Worm (Caenorhabditis elegans) whole organism, mixed stage, embryonic: Measurements from ENCODE around the gene W07B8.4.
A peak's percentile ranks its signal among the peaks of the same experiment; 100 is the strongest.

Source experiments
- bed-3 ChIP-seq: fragments of 200-800 bp; sonication (Bioruptor generic); optimal IDR thresholded peaks from 3 replicates; lab custom pipeline; 2018; ENCODE audit warnings: mild to moderate bottlenecking, missing genetic modification characterization, moderate library complexity, missing compliant biosample characterization
- blmp-1 ChIP-seq: fragments of 150-350 bp; optimal IDR thresholded peaks from 2 replicates; lab custom pipeline; 2014; ENCODE audit warnings: missing biosample characterization, missing genetic modification characterization
- ceh-39 ChIP-seq: fragments of 150-350 bp; optimal IDR thresholded peaks from 2 replicates; lab custom pipeline; 2014; ENCODE audit warnings: missing biosample characterization, missing genetic modification characterization
- ceh-83 ChIP-seq: fragments of 200-800 bp; sonication (Bioruptor generic); optimal IDR thresholded peaks from 2 replicates; lab custom pipeline; 2018; ENCODE audit warnings: mild to moderate bottlenecking, missing genetic modification characterization, missing compliant biosample characterization
- ces-1 ChIP-seq: fragments of 150-350 bp; optimal IDR thresholded peaks from 2 replicates; lab custom pipeline; 2014; ENCODE audit warnings: missing biosample characterization, missing genetic modification reagents, missing genetic modification characterization
- cnd-1 ChIP-seq: fragments of 200-800 bp; sonication (Bioruptor generic); optimal IDR thresholded peaks from 2 replicates; lab custom pipeline; 2018; ENCODE audit warnings: mild to moderate bottlenecking, missing genetic modification characterization, missing compliant biosample characterization
- elt-1 ChIP-seq: sonication (generic microtip); optimal IDR thresholded peaks from 2 replicates; lab custom pipeline; 2017; ENCODE audit warnings: missing genetic modification characterization, mild to moderate bottlenecking, missing compliant biosample characterization, antibody characterized with exemption, moderate library complexity, borderline replicate concordance; ENCODE audit not compliant: insufficient read depth
- elt-3 ChIP-seq: fragments of 150-350 bp; optimal IDR thresholded peaks from 2 replicates; lab custom pipeline; 2014; ENCODE audit warnings: missing biosample characterization, missing genetic modification characterization
- flh-1 ChIP-seq: fragments of 200-800 bp; sonication (Bioruptor generic); optimal IDR thresholded peaks from 2 replicates; lab custom pipeline; 2018; ENCODE audit warnings: mild to moderate bottlenecking, missing genetic modification characterization, moderate library complexity, missing compliant biosample characterization
- ham-2 ChIP-seq: fragments of 200-800 bp; sonication (Bioruptor generic); optimal IDR thresholded peaks from 2 replicates; lab custom pipeline; 2018; ENCODE audit warnings: mild to moderate bottlenecking, missing genetic modification characterization, missing compliant biosample characterization
- hlh-1 ChIP-seq: fragments of 150-350 bp; optimal IDR thresholded peaks from 2 replicates; lab custom pipeline; 2014; ENCODE audit warnings: missing biosample characterization, missing genetic modification reagents, missing genetic modification characterization
- lin-13 ChIP-seq: fragments of 150-350 bp; optimal IDR thresholded peaks from 2 replicates; lab custom pipeline; 2014; ENCODE audit warnings: missing biosample characterization, missing genetic modification characterization
- lin-32 ChIP-seq: fragments of 200-800 bp; sonication (Bioruptor generic); optimal IDR thresholded peaks from 2 replicates; lab custom pipeline; 2018; ENCODE audit warnings: mild to moderate bottlenecking, missing genetic modification characterization, missing compliant biosample characterization
- lsy-2 ChIP-seq: fragments of 150-350 bp; optimal IDR thresholded peaks from 2 replicates; lab custom pipeline; 2014; ENCODE audit warnings: missing biosample characterization, missing genetic modification characterization
- mab-5 ChIP-seq: fragments of 150-350 bp; optimal IDR thresholded peaks from 2 replicates; lab custom pipeline; 2014; ENCODE audit warnings: missing biosample characterization, missing genetic modification characterization
- mep-1 ChIP-seq: fragments of 150-350 bp; optimal IDR thresholded peaks from 2 replicates; lab custom pipeline; 2017; ENCODE audit warnings: missing biosample characterization, missing genetic modification reagents, missing genetic modification characterization, inconsistent platforms
- mls-2 ChIP-seq: sonication (generic microtip); optimal IDR thresholded peaks from 2 replicates; lab custom pipeline; 2016; ENCODE audit warnings: mild to moderate bottlenecking, missing genetic modification characterization, moderate library complexity, missing compliant biosample characterization
- nhr-12 ChIP-seq: fragments of 150-350 bp; optimal IDR thresholded peaks from 2 replicates; lab custom pipeline; 2014; ENCODE audit warnings: missing biosample characterization, missing genetic modification characterization
- nhr-237 ChIP-seq: fragments of 150-350 bp; optimal IDR thresholded peaks from 2 replicates; lab custom pipeline; 2014; ENCODE audit warnings: missing biosample characterization, missing genetic modification characterization
- nhr-28 ChIP-seq: fragments of 150-350 bp; optimal IDR thresholded peaks from 2 replicates; lab custom pipeline; 2014; ENCODE audit warnings: missing biosample characterization, missing genetic modification characterization
- nhr-76 ChIP-seq: sonication (generic microtip); optimal IDR thresholded peaks from 2 replicates; lab custom pipeline; 2017; ENCODE audit warnings: missing biosample characterization, missing genetic modification characterization
- pha-4 ChIP-seq: fragments of 150-350 bp; optimal IDR thresholded peaks from 2 replicates; lab custom pipeline; 2018; ENCODE audit warnings: missing biosample characterization, missing genetic modification reagents, missing genetic modification characterization
- sem-2 ChIP-seq: fragments of 200-800 bp; sonication (Bioruptor generic); optimal IDR thresholded peaks from 2 replicates; lab custom pipeline; 2018; ENCODE audit warnings: mild to moderate bottlenecking, missing genetic modification characterization, missing compliant biosample characterization
- snpc-4 ChIP-seq: fragments of 150-350 bp; optimal IDR thresholded peaks from 2 replicates; lab custom pipeline; 2014; ENCODE audit warnings: missing biosample characterization, missing genetic modification characterization
- sptf-1 ChIP-seq: sonication (generic microtip); optimal IDR thresholded peaks from 2 replicates; lab custom pipeline; 2017; ENCODE audit warnings: mild to moderate bottlenecking, missing genetic modification characterization, moderate library complexity, missing compliant biosample characterization
- tbx-8 ChIP-seq: fragments of 200-800 bp; sonication (Bioruptor generic); optimal IDR thresholded peaks from 2 replicates; lab custom pipeline; 2018; ENCODE audit warnings: mild to moderate bottlenecking, missing genetic modification characterization, moderate library complexity, missing compliant biosample characterization
- unc-120 ChIP-seq: sonication (generic microtip); optimal IDR thresholded peaks from 2 replicates; lab custom pipeline; 2017; ENCODE audit warnings: missing genetic modification characterization, missing compliant biosample characterization; ENCODE audit not compliant: poor library complexity, severe bottlenecking
- unc-39 ChIP-seq: fragments of 150-350 bp; optimal IDR thresholded peaks from 2 replicates; lab custom pipeline; 2014; ENCODE audit warnings: missing biosample characterization, missing genetic modification characterization
- unc-62 ChIP-seq: fragments of 150-350 bp; optimal IDR thresholded peaks from 2 replicates; lab custom pipeline; 2014; ENCODE audit warnings: missing biosample characterization, missing genetic modification reagents, missing genetic modification characterization
- zip-8 ChIP-seq: fragments of 150-350 bp; optimal IDR thresholded peaks from 2 replicates; lab custom pipeline; 2014; ENCODE audit warnings: missing biosample characterization, missing genetic modification characterization
- ztf-11 ChIP-seq: fragments of 150-350 bp; optimal IDR thresholded peaks from 2 replicates; lab custom pipeline; 2014; ENCODE audit warnings: missing biosample characterization, missing genetic modification characterization

Gene W07B8.4

ce11 chrV:1160716-1161115, 29.0 kb upstream of the W07B8.4 start:
- no peak for TF ChIP-seq hlh-1 (tag; lab: Kevin White, UChicago)
- no peak for TF ChIP-seq zip-8 (tag; lab: Kevin White, UChicago)
- TF ChIP-seq ces-1 (GFP tag; lab: Kevin White, UChicago): no peak
- TF ChIP-seq nhr-12: no peak
- no peak for TF ChIP-seq ceh-39 (tag; lab: Kevin White, UChicago)
- no peak for TF ChIP-seq unc-120 (tag; lab: Kevin White, UChicago)
- TF ChIP-seq ceh-83: no peak
- no peak for TF ChIP-seq unc-39 (tag; lab: Kevin White, UChicago)

- TF ChIP-seq zip-8 (tag; lab: Kevin White, UChicago): no peak
- TF ChIP-seq nhr-12: no peak
- no peak for TF ChIP-seq blmp-1
- TF ChIP-seq nhr-76 (tag; lab: Kevin White, UChicago): no peak
- TF ChIP-seq mls-2 (tag; lab: Kevin White, UChicago): no peak
- TF ChIP-seq lin-32 (GFP tag; lab: Kevin White, UChicago): no peak
- no peak for TF ChIP-seq ham-2 (GFP tag; lab: Kevin White, UChicago)
- TF ChIP-seq sptf-1 (tag; lab: Kevin White, UChicago): no peak
- no peak for TF ChIP-seq lsy-2 (tag; lab: Kevin White, UChicago)
- no peak for TF ChIP-seq bed-3 (GFP tag; lab: Kevin White, UChicago)
- TF ChIP-seq mab-5 (tag; lab: Kevin White, UChicago): no peak
- TF ChIP-seq snpc-4: no peak
- no peak for TF ChIP-seq flh-1 (GFP tag; lab: Kevin White, UChicago)
- no peak for TF ChIP-seq unc-62
- no peak for TF ChIP-seq hlh-1 (tag; lab: Kevin White, UChicago)
- TF ChIP-seq ceh-83: no peak
- TF ChIP-seq unc-120 (tag; lab: Kevin White, UChicago): no peak
- no peak for TF ChIP-seq elt-3 (tag; lab: Kevin White, UChicago)
Measured at ce11 chrV:1158247-1158646, 26.5 kb upstream of the W07B8.4 start.

ce11 chrV:1157443-1157842, 25.7 kb upstream of the W07B8.4 start:
- TF ChIP-seq elt-3 (tag; lab: Kevin White, UChicago) (no peak), nhr-28 (tag; lab: Kevin White, UChicago) (no peak), nhr-12 (no peak), pha-4 (no peak), bed-3 (GFP tag; lab: Kevin White, UChicago) (no peak), ztf-11 (tag; lab: Kevin White, UChicago) (no peak), zip-8 (tag; lab: Kevin White, UChicago) (no peak), unc-62 (no peak), mep-1 (tag; lab: Kevin White, UChicago) (no peak)

- TF ChIP-seq lsy-2 (tag; lab: Kevin White, UChicago) (no peak), cnd-1 (tag; lab: Kevin White, UChicago) (no peak), nhr-12 (no peak)
- TF ChIP-seq, all 35 proteins: peak for 0
Measured at ce11 chrV:1156431-1156830, 24.7 kb upstream of the W07B8.4 start.

- TF ChIP-seq mls-2 (tag; lab: Kevin White, UChicago): no peak
- no peak for TF ChIP-seq elt-1
- TF ChIP-seq blmp-1: no peak
- TF ChIP-seq elt-3 (tag; lab: Kevin White, UChicago): peak; percentile 31
- TF ChIP-seq snpc-4: no peak
- peak; percentile 39 for TF ChIP-seq ces-1 (GFP tag; lab: Kevin White, UChicago)
- TF ChIP-seq tbx-8 (GFP tag; lab: Kevin White, UChicago): no peak
- TF ChIP-seq nhr-237: no peak
Measured at ce11 chrV:1155914-1156313, 24.2 kb upstream of the W07B8.4 start, which contains the start of gene cmd-1. Gene cmd-1, plus strand, starts transcription at chrV:1156271.

ce11 chrV:1154472-1155278, 22.9 kb upstream of the W07B8.4 start:
- TF ChIP-seq cnd-1 (tag; lab: Kevin White, UChicago): no peak
- TF ChIP-seq sem-2 (GFP tag; lab: Kevin White, UChicago): no peak
- no peak for TF ChIP-seq mab-5 (tag; lab: Kevin White, UChicago)
- peak; percentile 88 for TF ChIP-seq ces-1 (GFP tag; lab: Kevin White, UChicago)
- peak; percentile 14 for TF ChIP-seq ham-2 (GFP tag; lab: Kevin White, UChicago)
- no peak for TF ChIP-seq nhr-237
- no peak for TF ChIP-seq blmp-1
- no peak for TF ChIP-seq mep-1 (tag; lab: Kevin White, UChicago)
- TF ChIP-seq mls-2 (tag; lab: Kevin White, UChicago): peak; percentile 12
- TF ChIP-seq nhr-76 (tag; lab: Kevin White, UChicago): no peak
- TF ChIP-seq lin-13 (tag; lab: Kevin White, UChicago): no peak
- no peak for TF ChIP-seq tbx-8 (GFP tag; lab: Kevin White, UChicago)
- no peak for TF ChIP-seq snpc-4
- TF ChIP-seq ceh-39 (tag; lab: Kevin White, UChicago): no peak
- no peak for TF ChIP-seq ceh-83
